Worm (Caenorhabditis elegans) whole organism, late embryonic: ENCODE results near the gene M04B2.7.

Experiments used
- C38D4.7 ChIP-seq: fragments of 200-800 bp; sonication (Bioruptor generic); optimal IDR thresholded peaks from 2 replicates; lab custom pipeline; 2018; ENCODE audit warnings: mild to moderate bottlenecking, missing genetic modification characterization, moderate library complexity, missing compliant biosample characterization
- T23F11.4 ChIP-seq: fragments of 200-800 bp; sonication (Bioruptor generic); optimal IDR thresholded peaks from 2 replicates; lab custom pipeline; 2018; ENCODE audit warnings: mild to moderate bottlenecking, missing genetic modification characterization, missing compliant biosample characterization
- Y22D7AL.16 ChIP-seq: sonication (generic microtip); optimal IDR thresholded peaks from 2 replicates; lab custom pipeline; 2016; ENCODE audit warnings: missing genetic modification characterization, missing compliant biosample characterization
- ahr-1 ChIP-seq: sonication (generic microtip); optimal IDR thresholded peaks from 2 replicates; lab custom pipeline; 2016; ENCODE audit warnings: missing genetic modification characterization, missing compliant biosample characterization
- ama-1 ChIP-seq: fragments of 150-350 bp; optimal IDR thresholded peaks from 2 replicates; lab custom pipeline; 2014
- ceh-14 ChIP-seq: sonication (generic microtip); optimal IDR thresholded peaks from 2 replicates; lab custom pipeline; 2016; ENCODE audit warnings: missing genotype, missing genetic modification characterization, missing compliant biosample characterization
- ceh-18 ChIP-seq: sonication (generic microtip); optimal IDR thresholded peaks from 2 replicates; lab custom pipeline; 2016; ENCODE audit warnings: missing genetic modification characterization, missing compliant biosample characterization
- ceh-19 ChIP-seq: fragments of 200-800 bp; sonication (Bioruptor generic); optimal IDR thresholded peaks from 2 replicates; lab custom pipeline; 2018; ENCODE audit warnings: mild to moderate bottlenecking, missing genetic modification characterization, missing compliant biosample characterization
- ceh-22 ChIP-seq: sonication (generic microtip); optimal IDR thresholded peaks from 2 replicates; lab custom pipeline; 2017; ENCODE audit warnings: missing biosample characterization, missing genetic modification characterization
- ceh-31 ChIP-seq: sonication (generic microtip); optimal IDR thresholded peaks from 2 replicates; lab custom pipeline; 2016; ENCODE audit warnings: missing genetic modification characterization, missing compliant biosample characterization
- ceh-34 ChIP-seq: sonication (generic microtip); optimal IDR thresholded peaks from 2 replicates; lab custom pipeline; 2016; ENCODE audit warnings: mild to moderate bottlenecking, missing genetic modification characterization, missing compliant biosample characterization
- ceh-45 ChIP-seq: fragments of 200-800 bp; sonication (Bioruptor generic); IDR thresholded peaks from 2 replicates; pipeline ENCODE4 v1.3.6; 2022; ENCODE audit warnings: missing genetic modification reagents, missing genetic modification characterization, missing compliant biosample characterization
- ceh-48 ChIP-seq: sonication (generic microtip); optimal IDR thresholded peaks from 2 replicates; lab custom pipeline; 2016; ENCODE audit warnings: missing genetic modification characterization, inconsistent platforms, missing compliant biosample characterization
- ceh-9 ChIP-seq: sonication (generic microtip); optimal IDR thresholded peaks from 2 replicates; lab custom pipeline; 2016; ENCODE audit warnings: mild to moderate bottlenecking, missing genetic modification characterization, inconsistent platforms, missing compliant biosample characterization
- dve-1 ChIP-seq: sonication (generic microtip); optimal IDR thresholded peaks from 2 replicates; lab custom pipeline; 2017; ENCODE audit warnings: antibody characterized with exemption, mild to moderate bottlenecking, missing genetic modification characterization, missing compliant biosample characterization
- elt-4 ChIP-seq: sonication (generic microtip); optimal IDR thresholded peaks from 2 replicates; lab custom pipeline; 2016; ENCODE audit warnings: missing genetic modification characterization, missing compliant biosample characterization
- ets-4 ChIP-seq: sonication (generic microtip); optimal IDR thresholded peaks from 2 replicates; lab custom pipeline; 2016; ENCODE audit warnings: missing genetic modification characterization, missing compliant biosample characterization
- fax-1 ChIP-seq: sonication (generic microtip); optimal IDR thresholded peaks from 2 replicates; lab custom pipeline; 2016; ENCODE audit warnings: missing genotype, missing genetic modification characterization, missing compliant biosample characterization
- fkh-6 ChIP-seq: sonication (generic microtip); optimal IDR thresholded peaks from 2 replicates; lab custom pipeline; 2016; ENCODE audit warnings: missing genetic modification characterization, missing compliant biosample characterization
- hlh-15 ChIP-seq: sonication (generic microtip); optimal IDR thresholded peaks from 2 replicates; lab custom pipeline; 2016; ENCODE audit warnings: missing genetic modification characterization, missing compliant biosample characterization
- hlh-30 ChIP-seq: sonication (generic microtip); optimal IDR thresholded peaks from 2 replicates; lab custom pipeline; 2017; ENCODE audit warnings: antibody characterized with exemption, missing genetic modification characterization, missing compliant biosample characterization; ENCODE audit not compliant: insufficient read depth
- hlh-6 ChIP-seq: sonication (generic microtip); optimal IDR thresholded peaks from 2 replicates; lab custom pipeline; 2016; ENCODE audit warnings: missing genotype, missing genetic modification characterization, missing compliant biosample characterization
- hlh-8 ChIP-seq: sonication (generic microtip); optimal IDR thresholded peaks from 2 replicates; lab custom pipeline; 2016; ENCODE audit warnings: missing genotype, missing genetic modification characterization, missing compliant biosample characterization
- lin-11 ChIP-seq: fragments of 200-800 bp; sonication (Bioruptor generic); optimal IDR thresholded peaks from 2 replicates; lab custom pipeline; 2018; ENCODE audit warnings: mild to moderate bottlenecking, missing genetic modification characterization, missing compliant biosample characterization
- nfya-1 ChIP-seq: sonication (generic microtip); optimal IDR thresholded peaks from 2 replicates; lab custom pipeline; 2017; ENCODE audit warnings: missing genetic modification characterization, mild to moderate bottlenecking, missing compliant biosample characterization, antibody characterized with exemption, moderate library complexity
- odd-2 ChIP-seq: sonication (generic microtip); optimal IDR thresholded peaks from 2 replicates; lab custom pipeline; 2017; ENCODE audit warnings: antibody characterized with exemption, mild to moderate bottlenecking, missing genetic modification characterization, missing compliant biosample characterization
- pax-1 ChIP-seq: fragments of 150-350 bp; optimal IDR thresholded peaks from 2 replicates; lab custom pipeline; 2014; ENCODE audit warnings: missing biosample characterization, missing genetic modification characterization
- pha-2 ChIP-seq: sonication (generic microtip); optimal IDR thresholded peaks from 2 replicates; lab custom pipeline; 2017; ENCODE audit warnings: mild to moderate bottlenecking, missing genetic modification characterization, missing compliant biosample characterization
- pha-4 ChIP-seq: fragments of 150-350 bp; optimal IDR thresholded peaks from 2 replicates; lab custom pipeline; 2018; ENCODE audit warnings: missing biosample characterization, missing genetic modification reagents, missing genetic modification characterization
- rnt-1 ChIP-seq: sonication (generic microtip); optimal IDR thresholded peaks from 2 replicates; lab custom pipeline; 2016; ENCODE audit warnings: missing genetic modification characterization, missing compliant biosample characterization
- sox-2 ChIP-seq: fragments of 200-800 bp; sonication (Bioruptor generic); IDR thresholded peaks from 2 replicates; pipeline ENCODE4 v1.3.6; 2022; ENCODE audit warnings: missing genetic modification reagents, missing genetic modification characterization, missing compliant biosample characterization
- sox-4 ChIP-seq: sonication (generic microtip); optimal IDR thresholded peaks from 2 replicates; lab custom pipeline; 2017; ENCODE audit warnings: mild to moderate bottlenecking, missing genetic modification characterization, inconsistent platforms, missing compliant biosample characterization
- tbx-2 ChIP-seq: sonication (generic microtip); optimal IDR thresholded peaks from 2 replicates; lab custom pipeline; 2016; ENCODE audit warnings: missing genetic modification characterization, missing compliant biosample characterization
- tbx-7 ChIP-seq: sonication (generic microtip); optimal IDR thresholded peaks from 2 replicates; lab custom pipeline; 2016; ENCODE audit warnings: missing genotype, missing genetic modification characterization, missing compliant biosample characterization
- unc-42 ChIP-seq: sonication (generic microtip); optimal IDR thresholded peaks from 2 replicates; lab custom pipeline; 2016; ENCODE audit warnings: missing genotype, missing genetic modification characterization, missing compliant biosample characterization
- unc-55 ChIP-seq: sonication (generic microtip); optimal IDR thresholded peaks from 2 replicates; lab custom pipeline; 2017; ENCODE audit warnings: missing biosample characterization, missing genetic modification reagents, missing genetic modification characterization
- unc-86 ChIP-seq: sonication (generic microtip); optimal IDR thresholded peaks from 2 replicates; lab custom pipeline; 2016; ENCODE audit warnings: missing genetic modification characterization, missing compliant biosample characterization
- ztf-16 ChIP-seq: sonication (generic microtip); optimal IDR thresholded peaks from 2 replicates; lab custom pipeline; 2017; ENCODE audit warnings: missing genetic modification characterization, missing compliant biosample characterization

M04B2.7 gene

ce11 chrIV:11503654-11504053 is 44.9 kb downstream of the M04B2.7 start:
- TF ChIP-seq tbx-2 (tag; lab: Kevin White, UChicago) (no peak), ceh-22 (tag; lab: Kevin White, UChicago) (no peak), rnt-1 (tag; lab: Kevin White, UChicago) (no peak), Y22D7AL.16 (no peak), ceh-9 (tag; lab: Kevin White, UChicago) (no peak), ceh-18 (no peak), sox-4 (no peak), lin-11 (tag; lab: Kevin White, UChicago) (no peak), fax-1 (no peak)

- TF ChIP-seq sox-2 (GFP tag; lab: Robert Waterston, UW) = no peak
- no peak for TF ChIP-seq C38D4.7
- no peak for TF ChIP-seq ztf-16 (tag; lab: Kevin White, UChicago)
- no peak for TF ChIP-seq unc-86
- no peak for TF ChIP-seq ceh-19 (GFP tag; lab: Kevin White, UChicago)
- no peak for TF ChIP-seq unc-55 (GFP tag; lab: Kevin White, UChicago)
- no peak for TF ChIP-seq pha-4
- TF ChIP-seq, all 69 proteins: peak for 0
Observed at ce11 chrIV:11500421-11500820, 48.1 kb downstream of the M04B2.7 start, which contains the start of gene H21P03.10. TSS of gene H21P03.10 (plus strand) at chrIV:11500721.

- TF ChIP-seq fkh-6 (tag; lab: Kevin White, UChicago) = no peak
- TF ChIP-seq tbx-7 (tag; lab: Kevin White, UChicago) = no peak
- TF ChIP-seq pha-4 = no peak
- TF ChIP-seq T23F11.4 (GFP tag; lab: Kevin White, UChicago) = no peak
- TF ChIP-seq hlh-8 (tag; lab: Kevin White, UChicago) = no peak
- no peak for TF ChIP-seq ceh-34 (tag; lab: Kevin White, UChicago)
- no peak for TF ChIP-seq ceh-45 (GFP tag; lab: Robert Waterston, UW)
- TF ChIP-seq ceh-48 (tag; lab: Kevin White, UChicago) = no peak
- no peak for TF ChIP-seq hlh-6 (tag; lab: Kevin White, UChicago)
- no peak for TF ChIP-seq ceh-14
- TF ChIP-seq ama-1 (lab: Kevin White, UChicago) = no peak
- no peak for TF ChIP-seq nfya-1
- TF ChIP-seq ahr-1 = no peak
- TF ChIP-seq hlh-15 (tag; lab: Kevin White, UChicago) = no peak
- no peak for TF ChIP-seq pha-2 (tag; lab: Kevin White, UChicago)
- TF ChIP-seq ets-4 (tag; lab: Kevin White, UChicago) = no peak
- TF ChIP-seq C38D4.7 = no peak
- no peak for TF ChIP-seq ceh-19 (GFP tag; lab: Kevin White, UChicago)
Observed at ce11 chrIV:11498169-11498568, 50.4 kb downstream of the M04B2.7 start, which contains the start of gene sms-1. TSS of gene sms-1 (minus strand) at chrIV:11498174.

ce11 chrIV:11494924-11495323 is 53.6 kb downstream of the M04B2.7 start:
- TF ChIP-seq dve-1 = no peak
- TF ChIP-seq elt-4 = no peak
- no peak for TF ChIP-seq hlh-30 (tag; lab: Kevin White, UChicago)
- no peak for TF ChIP-seq ztf-16 (tag; lab: Kevin White, UChicago)
- peak; percentile 10 for TF ChIP-seq ceh-31 (tag; lab: Kevin White, UChicago)
- peak; percentile 14 for TF ChIP-seq ceh-19 (GFP tag; lab: Kevin White, UChicago)
- TF ChIP-seq pax-1 (tag; lab: Kevin White, UChicago) = no peak
- TF ChIP-seq ceh-48 (tag; lab: Kevin White, UChicago) = peak; percentile 50
- TF ChIP-seq ets-4 (tag; lab: Kevin White, UChicago) = no peak
- peak; percentile 64 for TF ChIP-seq unc-42 (tag; lab: Kevin White, UChicago)
- no peak for TF ChIP-seq odd-2
- TF ChIP-seq sox-2 (GFP tag; lab: Robert Waterston, UW) = no peak
- TF ChIP-seq C38D4.7 = no peak
- no peak for TF ChIP-seq sox-4
